Fruit fly (Drosophila melanogaster) whole organism, prepupa: ENCODE results near the gene CG43630.

Source experiments
- Blimp-1 ChIP-seq: fragments of 200-800 bp; sonication (Bioruptor generic); optimal IDR thresholded peaks from 3 replicates; lab custom pipeline; 2017; ENCODE audit warnings: missing biosample characterization, missing genetic modification characterization, mild to moderate bottlenecking, moderate library complexity, missing genetic modification reagents
- CG10631 ChIP-seq: fragments of 200-800 bp; sonication (Bioruptor generic); optimal IDR thresholded peaks from 2 replicates; lab custom pipeline; 2016; ENCODE audit warnings: missing biosample characterization, missing genetic modification characterization
- CG10669 ChIP-seq: fragments of 200-800 bp; sonication (Bioruptor generic); optimal IDR thresholded peaks from 3 replicates; lab custom pipeline; 2018; ENCODE audit warnings: missing biosample characterization, mild to moderate bottlenecking, missing genetic modification characterization, moderate library complexity
- CG11294 ChIP-seq: fragments of 200-800 bp; sonication (Bioruptor generic); IDR thresholded peaks from 2 replicates; pipeline ENCODE4 v1.3.6; 2022; ENCODE audit warnings: missing biosample characterization, missing genetic modification characterization
- CG11902 ChIP-seq: fragments of 200-800 bp; sonication (Bioruptor generic); optimal IDR thresholded peaks from 3 replicates; lab custom pipeline; 2016; ENCODE audit warnings: missing biosample characterization, missing genetic modification characterization
- CG15336 ChIP-seq: fragments of 200-800 bp; sonication (Bioruptor generic); IDR thresholded peaks from 2 replicates; pipeline ENCODE4 v1.3.6; 2022; ENCODE audit warnings: missing biosample characterization, missing genetic modification characterization
- CG1621 ChIP-seq: fragments of 200-800 bp; sonication (Bioruptor generic); optimal IDR thresholded peaks from 3 replicates; lab custom pipeline; 2018; ENCODE audit warnings: missing biosample characterization, mild to moderate bottlenecking, missing genetic modification characterization
- CG16779 ChIP-seq: fragments of 200-800 bp; sonication (Bioruptor generic); optimal IDR thresholded peaks from 3 replicates; lab custom pipeline; 2017; ENCODE audit warnings: missing biosample characterization, mild to moderate bottlenecking, missing genetic modification characterization
- CG3032 ChIP-seq: fragments of 200-800 bp; optimal IDR thresholded peaks from 2 replicates; lab custom pipeline; 2019; ENCODE audit warnings: missing biosample characterization, mild to moderate bottlenecking, missing genetic modification characterization, moderate library complexity
- CG31627 ChIP-seq: fragments of 200-800 bp; sonication (Bioruptor generic); optimal IDR thresholded peaks from 3 replicates; lab custom pipeline; 2016; ENCODE audit warnings: missing biosample characterization, missing genetic modification characterization
- CG34406 ChIP-seq: fragments of 200-800 bp; sonication (Bioruptor generic); optimal IDR thresholded peaks from 3 replicates; lab custom pipeline; 2016; ENCODE audit warnings: missing biosample characterization, missing genetic modification characterization
- CG3919 ChIP-seq: fragments of 200-800 bp; sonication (Bioruptor generic); optimal IDR thresholded peaks from 3 replicates; lab custom pipeline; 2016; ENCODE audit warnings: missing biosample characterization, missing genetic modification characterization
- CG4318 ChIP-seq: fragments of 200-800 bp; sonication (Bioruptor generic); optimal IDR thresholded peaks from 3 replicates; lab custom pipeline; 2017; ENCODE audit warnings: missing biosample characterization, mild to moderate bottlenecking, missing genetic modification characterization
- CG6163 ChIP-seq: fragments of 200-800 bp; sonication (Bioruptor generic); IDR thresholded peaks from 3 replicates; pipeline ENCODE4 v1.3.6; 2022; ENCODE audit warnings: missing biosample characterization, missing genetic modification characterization
- CG6276 ChIP-seq: fragments of 200-800 bp; sonication (Bioruptor generic); optimal IDR thresholded peaks from 2 replicates; lab custom pipeline; 2017; ENCODE audit warnings: missing biosample characterization, mild to moderate bottlenecking, missing genetic modification characterization
- CG6792 ChIP-seq: fragments of 200-800 bp; sonication (Bioruptor generic); optimal IDR thresholded peaks from 3 replicates; lab custom pipeline; 2016; ENCODE audit warnings: missing biosample characterization, missing genetic modification characterization
- CG6854 ChIP-seq: fragments of 200-800 bp; sonication (Bioruptor generic); optimal IDR thresholded peaks from 2 replicates; lab custom pipeline; 2017; ENCODE audit warnings: missing biosample characterization, mild to moderate bottlenecking, missing genetic modification characterization
- CG7368 ChIP-seq: fragments of 200-800 bp; sonication (Bioruptor generic); optimal IDR thresholded peaks from 3 replicates; lab custom pipeline; 2016; ENCODE audit warnings: missing biosample characterization, missing genetic modification characterization
- CG8119 ChIP-seq: fragments of 200-800 bp; sonication (Bioruptor generic); IDR thresholded peaks from 3 replicates; pipeline ENCODE4 v1.3.6; 2022; ENCODE audit warnings: missing biosample characterization, missing genetic modification characterization
- CG8632 ChIP-seq: fragments of 200-800 bp; sonication (Bioruptor generic); optimal IDR thresholded peaks from 3 replicates; lab custom pipeline; 2016; ENCODE audit warnings: missing biosample characterization, missing genetic modification characterization
- CG9139 ChIP-seq: fragments of 200-800 bp; sonication (Bioruptor generic); optimal IDR thresholded peaks from 3 replicates; lab custom pipeline; 2017; ENCODE audit warnings: missing biosample characterization, mild to moderate bottlenecking, missing genetic modification characterization
- Eip75B ChIP-seq: fragments of 200-800 bp; sonication (Bioruptor generic); optimal IDR thresholded peaks from 3 replicates; lab custom pipeline; 2016; ENCODE audit warnings: missing biosample characterization, missing genetic modification characterization
- Eip78C ChIP-seq: fragments of 200-800 bp; sonication (Bioruptor generic); peaks from one replicate; lab custom pipeline; 2016; ENCODE audit warnings: missing biosample characterization, missing genetic modification characterization
- Ets21C ChIP-seq: fragments of 200-800 bp; sonication (Bioruptor generic); optimal IDR thresholded peaks from 3 replicates; lab custom pipeline; 2016; ENCODE audit warnings: missing biosample characterization, missing genetic modification characterization
- Ets96B ChIP-seq: fragments of 200-800 bp; optimal IDR thresholded peaks from 2 replicates; lab custom pipeline; 2019; ENCODE audit warnings: missing biosample characterization, mild to moderate bottlenecking, missing genetic modification characterization, moderate library complexity
- Gug ChIP-seq: fragments of 200-800 bp; sonication (Bioruptor generic); IDR thresholded peaks from 2 replicates; pipeline ENCODE4 v1.3.6; 2022; ENCODE audit warnings: missing biosample characterization, missing genetic modification characterization
- Hr38 ChIP-seq: sonication (Bioruptor generic); optimal IDR thresholded peaks from 2 replicates; lab custom pipeline; 2016; ENCODE audit warnings: missing biosample characterization, missing genetic modification characterization
- Hr39 ChIP-seq: fragments of 200-800 bp; sonication (Bioruptor generic); optimal IDR thresholded peaks from 2 replicates; lab custom pipeline; 2016; ENCODE audit warnings: missing biosample characterization, missing genetic modification characterization
- Hr4 ChIP-seq: fragments of 200-800 bp; sonication (Bioruptor generic); optimal IDR thresholded peaks from 3 replicates; lab custom pipeline; 2016; ENCODE audit warnings: missing biosample characterization, missing genetic modification characterization
- Lpt ChIP-seq: fragments of 200-800 bp; sonication (Bioruptor generic); optimal IDR thresholded peaks from 3 replicates; lab custom pipeline; 2016; ENCODE audit warnings: missing biosample characterization, missing genetic modification characterization
- OdsH ChIP-seq: fragments of 200-800 bp; sonication (Bioruptor generic); optimal IDR thresholded peaks from 3 replicates; lab custom pipeline; 2016; ENCODE audit warnings: missing biosample characterization, missing genetic modification characterization
- Smox ChIP-seq: fragments of 200-800 bp; sonication (Bioruptor generic); optimal IDR thresholded peaks from 3 replicates; lab custom pipeline; 2016; ENCODE audit warnings: missing biosample characterization, missing genetic modification characterization
- Sox102F ChIP-seq: fragments of 200-800 bp; sonication (Bioruptor generic); optimal IDR thresholded peaks from 2 replicates; lab custom pipeline; 2016; ENCODE audit warnings: missing biosample characterization, mild to moderate bottlenecking, missing genetic modification characterization
- Sox14 ChIP-seq: fragments of 200-800 bp; sonication (Bioruptor generic); optimal IDR thresholded peaks from 3 replicates; lab custom pipeline; 2016; ENCODE audit warnings: missing biosample characterization, missing genetic modification characterization
- Sox15 ChIP-seq: fragments of 200-800 bp; sonication (Bioruptor generic); optimal IDR thresholded peaks from 3 replicates; lab custom pipeline; 2016; ENCODE audit warnings: missing biosample characterization, missing genetic modification characterization
- cyc ChIP-seq: fragments of 200-800 bp; sonication (Bioruptor generic); optimal IDR thresholded peaks from 3 replicates; lab custom pipeline; 2016; ENCODE audit warnings: missing biosample characterization, missing genetic modification characterization
- dac ChIP-seq: fragments of 200-800 bp; sonication (Bioruptor generic); optimal IDR thresholded peaks from 2 replicates; lab custom pipeline; 2017; ENCODE audit warnings: missing biosample characterization, mild to moderate bottlenecking, missing genetic modification characterization
- dsx ChIP-seq: fragments of 200-800 bp; optimal IDR thresholded peaks from 3 replicates; lab custom pipeline; 2019; ENCODE audit warnings: missing biosample characterization, mild to moderate bottlenecking, missing genetic modification characterization, moderate library complexity; ENCODE audit not compliant: poor library complexity, severe bottlenecking
- eg ChIP-seq: fragments of 200-800 bp; sonication (Bioruptor generic); IDR thresholded peaks from 3 replicates; pipeline ENCODE4 v1.3.6; 2022; ENCODE audit warnings: missing biosample characterization, missing genetic modification characterization
- esn ChIP-seq: fragments of 200-800 bp; sonication (Bioruptor generic); optimal IDR thresholded peaks from 2 replicates; lab custom pipeline; 2016; ENCODE audit warnings: missing biosample characterization, mild to moderate bottlenecking, missing genetic modification characterization, moderate library complexity
- fd59A ChIP-seq: fragments of 200-800 bp; sonication (Bioruptor generic); optimal IDR thresholded peaks from 2 replicates; lab custom pipeline; 2017; ENCODE audit warnings: missing biosample characterization, mild to moderate bottlenecking, missing genetic modification characterization, missing genetic modification reagents
- fd85E ChIP-seq: fragments of 200-800 bp; sonication (Bioruptor generic); optimal IDR thresholded peaks from 3 replicates; lab custom pipeline; 2016; ENCODE audit warnings: missing biosample characterization, missing genetic modification characterization
- fkh ChIP-seq: fragments of 200-800 bp; sonication (Bioruptor generic); optimal IDR thresholded peaks from 3 replicates; lab custom pipeline; 2017; ENCODE audit warnings: missing biosample characterization, mild to moderate bottlenecking, missing genetic modification characterization, moderate library complexity
- lz ChIP-seq: fragments of 200-800 bp; sonication (Bioruptor generic); optimal IDR thresholded peaks from 3 replicates; lab custom pipeline; 2016; ENCODE audit warnings: missing biosample characterization, missing genetic modification characterization
- salr ChIP-seq, 2 experiments: fragments of 200-800 bp; sonication (Bioruptor generic); optimal IDR thresholded peaks; 3 replicates each; lab custom pipeline; 2016 to 2018; ENCODE audit warnings: missing biosample characterization in 2 of 2, missing genetic modification characterization in 2 of 2, mild to moderate bottlenecking in 1 of 2
- spab ChIP-seq: fragments of 200-800 bp; sonication (Bioruptor generic); optimal IDR thresholded peaks from 2 replicates; lab custom pipeline; 2017; ENCODE audit warnings: missing biosample characterization, mild to moderate bottlenecking, missing genetic modification characterization, missing genetic modification reagents
- ss ChIP-seq, 2 experiments: fragments of 200-800 bp; sonication (Bioruptor generic); optimal IDR thresholded peaks; 2 replicates in 1 of 2; 3 replicates in 1 of 2; lab custom pipeline; 2017 to 2018; ENCODE audit warnings: mild to moderate bottlenecking in 2 of 2, missing biosample characterization in 2 of 2, missing genetic modification characterization in 2 of 2, moderate library complexity in 1 of 2
- svp ChIP-seq: fragments of 200-800 bp; sonication (Bioruptor generic); peaks from one replicate; lab custom pipeline; 2016; ENCODE audit warnings: missing biosample characterization, missing genetic modification characterization
- vri ChIP-seq: fragments of 200-800 bp; sonication (Bioruptor generic); optimal IDR thresholded peaks from 3 replicates; lab custom pipeline; 2016; ENCODE audit warnings: missing biosample characterization, mild to moderate bottlenecking, missing genetic modification characterization

The CG43630 gene

dm6 chr3R:12628395-12628928 lies 47.6 kb downstream of the CG43630 start:
- TF ChIP-seq CG1621 (tag; lab: Kevin White, UChicago): no peak
- TF ChIP-seq svp (GFP tag; lab: Kevin White, UChicago): peak; percentile 86
- peak; percentile 12 for TF ChIP-seq dsx (GFP tag; lab: Kevin White, UChicago)
- TF ChIP-seq, all 60 proteins: peak for 2

- TF ChIP-seq lz (GFP tag; lab: Kevin White, UChicago) (peak; percentile 49), OdsH (GFP tag; lab: Kevin White, UChicago) (peak; percentile 30), Hr4 (GFP tag; lab: Kevin White, UChicago) (no peak), dac (GFP tag; lab: Kevin White, UChicago) (no peak), Lpt (GFP tag; lab: Kevin White, UChicago) (peak; percentile 4), Sox102F (GFP tag; lab: Kevin White, UChicago) (no peak), fd59A (GFP tag; lab: Kevin White, UChicago) (no peak), CG8632 (no peak), CG6792 (GFP tag; lab: Kevin White, UChicago) (no peak), Eip75B (GFP tag; lab: Kevin White, UChicago) (peak; percentile 16), svp (GFP tag; lab: Kevin White, UChicago) (peak; percentile 83), salr (GFP tag; optimal IDR thresholded peaks at IDR 0.05; lab: Kevin White, UChicago) (no peak), Hr38 (GFP tag; lab: Kevin White, UChicago) (no peak), Sox14 (GFP tag; lab: Kevin White, UChicago) (peak; percentile 58), fkh (GFP tag; lab: Kevin White, UChicago) (no peak), CG1621 (tag; lab: Kevin White, UChicago) (no peak), Eip78C (peak; percentile 27), CG31627 (GFP tag; lab: Kevin White, UChicago) (peak; percentile 61), CG9139 (no peak), CG11294 (GFP tag; lab: Robert Waterston, UW) (no peak), CG6276 (GFP tag; lab: Kevin White, UChicago) (no peak), CG6854 (GFP tag; lab: Kevin White, UChicago) (no peak), CG4318 (GFP tag; lab: Kevin White, UChicago) (no peak), Hr39 (GFP tag; lab: Kevin White, UChicago) (peak; percentile 54), Blimp-1 (no peak), CG7368 (GFP tag; lab: Kevin White, UChicago) (no peak), Ets21C (peak; percentile 44), dsx (GFP tag; lab: Kevin White, UChicago) (no peak), ss (GFP tag; optimal IDR thresholded peaks at IDR 0.05; lab: Kevin White, UChicago) (no peak), Smox (GFP tag; lab: Kevin White, UChicago) (no peak), CG16779 (tag; lab: Kevin White, UChicago) (peak; percentile 19), CG34406 (GFP tag; lab: Kevin White, UChicago) (no peak), cyc (GFP tag; lab: Kevin White, UChicago) (peak; percentile 68), vri (GFP tag; lab: Kevin White, UChicago) (peak; percentile 76), spab (GFP tag; lab: Kevin White, UChicago) (no peak), esn (GFP tag; lab: Kevin White, UChicago) (peak; percentile 6), fd85E (GFP tag; lab: Kevin White, UChicago) (no peak), CG15336 (GFP tag; lab: Robert Waterston, UW) (no peak), CG10669 (GFP tag; lab: Kevin White, UChicago) (no peak), CG6163 (GFP tag; lab: Robert Waterston, UW) (no peak), CG11902 (GFP tag; lab: Kevin White, UChicago) (peak; percentile 4), CG10631 (GFP tag; lab: Kevin White, UChicago) (peak; percentile 42), CG3919 (GFP tag; lab: Kevin White, UChicago) (peak; percentile 51), Sox15 (GFP tag; lab: Kevin White, UChicago) (no peak), Ets96B (tag; lab: Kevin White, UChicago) (no peak), eg (GFP tag; lab: Robert Waterston, UW) (no peak), Gug (no peak), CG8119 (no peak), CG3032 (tag; lab: Kevin White, UChicago) (peak; percentile 51)
Observed at dm6 chr3R:12627691-12628148, 48.3 kb downstream of the CG43630 start, which contains the start of the genes Vha55 and Snx3. Gene Vha55, minus strand, starts transcription at chr3R:12627829. Gene Snx3, plus strand, starts transcription at chr3R:12628031.
